Worm (Caenorhabditis elegans): ENCODE results near the gene srx-24.

DNA sequence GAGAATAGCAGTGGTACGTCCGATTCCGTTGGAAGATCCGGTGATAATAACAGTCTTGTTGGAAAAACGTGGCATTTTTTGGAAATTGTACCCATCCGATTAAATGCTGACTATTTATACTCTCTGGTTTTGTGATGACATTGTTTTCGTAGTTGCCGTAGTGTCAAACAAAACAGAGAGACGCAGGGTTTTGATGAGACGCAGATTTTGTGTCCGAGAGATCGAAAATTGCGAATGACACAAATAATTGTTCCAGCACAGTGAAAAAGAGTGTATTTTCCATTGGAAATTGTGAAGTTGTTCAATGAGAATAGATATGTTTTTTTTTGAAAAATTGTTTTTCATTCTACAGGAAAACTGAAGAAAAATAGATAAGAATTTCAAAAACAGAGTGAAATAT lies 13.2 kb upstream of the srx-24 start, which contains the start of gene R05D8.7:
- TF ChIP-seq dao-5 (tag; optimal IDR thresholded peaks at IDR 0.05) (no peak), him-1 (tag; optimal IDR thresholded peaks at IDR 0.05) (no peak)

Data from whole organism, L4/young adult.